Fruit fly (Drosophila melanogaster) whole organism, embryonic: ENCODE results near the gene CG1910.

Experiments
- Abd-B ChIP-seq: fragments of 200-800 bp; sonication (Bioruptor generic); optimal IDR thresholded peaks from 2 replicates; lab custom pipeline; 2018; ENCODE audit warnings: missing biosample characterization, mild to moderate bottlenecking, missing genetic modification characterization, moderate library complexity
- Adf1 ChIP-seq: fragments of 200-800 bp; sonication (Bioruptor generic); IDR thresholded peaks from 2 replicates; pipeline ENCODE4 v1.3.6; 2022; ENCODE audit warnings: missing biosample characterization, missing genetic modification characterization
- CG10147 ChIP-seq: fragments of 200-800 bp; sonication (Bioruptor generic); optimal IDR thresholded peaks from 2 replicates; lab custom pipeline; 2019; ENCODE audit warnings: missing biosample characterization, mild to moderate bottlenecking, missing genetic modification characterization, moderate library complexity
- CG10267 ChIP-seq: fragments of 200-800 bp; sonication (Bioruptor generic); optimal IDR thresholded peaks from 2 replicates; lab custom pipeline; 2018; ENCODE audit warnings: missing biosample characterization, mild to moderate bottlenecking, missing genetic modification characterization, moderate library complexity
- CG10366 ChIP-seq: fragments of 200-800 bp; sonication (Bioruptor generic); IDR thresholded peaks from 2 replicates; pipeline ENCODE4 v1.3.6; 2022; ENCODE audit warnings: missing biosample characterization, missing genetic modification characterization
- CG10543 ChIP-seq: fragments of 200-800 bp; sonication (Bioruptor generic); optimal IDR thresholded peaks from 3 replicates; lab custom pipeline; 2017; ENCODE audit warnings: missing biosample characterization, mild to moderate bottlenecking, missing genetic modification characterization, moderate library complexity
- CG12659 ChIP-seq: fragments of 200-800 bp; sonication (Bioruptor generic); optimal IDR thresholded peaks from 3 replicates; lab custom pipeline; 2017; ENCODE audit warnings: mild to moderate bottlenecking, missing biosample characterization, missing genetic modification reagents, missing genetic modification characterization
- CG14050 ChIP-seq: fragments of 200-800 bp; sonication (Bioruptor generic); IDR thresholded peaks from 3 replicates; pipeline ENCODE4 v1.3.6; 2022; ENCODE audit warnings: missing biosample characterization, missing genetic modification characterization
- CG15601 ChIP-seq: fragments of 200-800 bp; sonication (Bioruptor generic); optimal IDR thresholded peaks from 3 replicates; lab custom pipeline; 2019; ENCODE audit warnings: missing biosample characterization, mild to moderate bottlenecking, missing genetic modification characterization, moderate library complexity
- CG1602 ChIP-seq: fragments of 200-800 bp; sonication (Bioruptor generic); optimal IDR thresholded peaks from 3 replicates; lab custom pipeline; 2016; ENCODE audit warnings: missing biosample characterization, missing genetic modification characterization
- CG16779 ChIP-seq: fragments of 200-800 bp; sonication (Bioruptor generic); IDR thresholded peaks from 2 replicates; pipeline ENCODE4 v1.3.6; 2022; ENCODE audit warnings: missing biosample characterization, missing genetic modification characterization
- CG17186 ChIP-seq: fragments of 200-800 bp; sonication (Bioruptor generic); optimal IDR thresholded peaks from 3 replicates; lab custom pipeline; 2017; ENCODE audit warnings: missing biosample characterization, missing genetic modification reagents, missing genetic modification characterization
- CG17328 ChIP-seq: fragments of 200-800 bp; sonication (Bioruptor generic); IDR thresholded peaks from 2 replicates; pipeline ENCODE4 v1.3.6; 2022; ENCODE audit warnings: missing biosample characterization, missing genetic modification characterization
- CG17361 ChIP-seq: fragments of 200-800 bp; sonication (Bioruptor generic); IDR thresholded peaks from 3 replicates; pipeline ENCODE4 v1.3.6; 2022; ENCODE audit warnings: missing biosample characterization, missing genetic modification characterization
- CG2202 ChIP-seq: fragments of 200-800 bp; sonication (Bioruptor generic); optimal IDR thresholded peaks from 2 replicates; lab custom pipeline; 2018; ENCODE audit warnings: missing biosample characterization, mild to moderate bottlenecking, missing genetic modification characterization
- CG3281 ChIP-seq: fragments of 200-800 bp; sonication (Bioruptor generic); optimal IDR thresholded peaks from 3 replicates; lab custom pipeline; 2017; ENCODE audit warnings: missing biosample characterization, mild to moderate bottlenecking, missing genetic modification characterization
- CG33557 ChIP-seq: fragments of 200-800 bp; sonication (Bioruptor generic); optimal IDR thresholded peaks from 2 replicates; lab custom pipeline; 2019; ENCODE audit warnings: missing biosample characterization, mild to moderate bottlenecking, missing genetic modification characterization, moderate library complexity
- CG3407 ChIP-seq: fragments of 200-800 bp; sonication (Bioruptor generic); optimal IDR thresholded peaks from 2 replicates; lab custom pipeline; 2018; ENCODE audit warnings: missing biosample characterization, mild to moderate bottlenecking, missing genetic modification characterization
- CG3847 ChIP-seq: fragments of 200-800 bp; sonication (Bioruptor generic); IDR thresholded peaks from 2 replicates; pipeline ENCODE4 v1.3.6; 2022; ENCODE audit warnings: missing biosample characterization, missing genetic modification characterization
- CG43689 ChIP-seq: fragments of 200-800 bp; sonication (Bioruptor generic); IDR thresholded peaks from 2 replicates; pipeline ENCODE4 v1.3.6; 2022; ENCODE audit warnings: missing biosample characterization, missing genetic modification characterization
- CG4707 ChIP-seq: fragments of 200-800 bp; sonication (Bioruptor generic); optimal IDR thresholded peaks from 2 replicates; lab custom pipeline; 2018; ENCODE audit warnings: missing biosample characterization, mild to moderate bottlenecking, missing genetic modification characterization, moderate library complexity
- CG4854 ChIP-seq: fragments of 200-800 bp; sonication (Bioruptor generic); optimal IDR thresholded peaks from 2 replicates; lab custom pipeline; 2016; ENCODE audit warnings: missing biosample characterization, missing genetic modification characterization, inconsistent platforms
- CG6683 ChIP-seq: fragments of 200-800 bp; sonication (Bioruptor generic); optimal IDR thresholded peaks from 2 replicates; lab custom pipeline; 2017; ENCODE audit warnings: missing biosample characterization, mild to moderate bottlenecking, missing genetic modification characterization, missing genetic modification reagents
- CG8089 ChIP-seq: fragments of 200-800 bp; sonication (Bioruptor generic); optimal IDR thresholded peaks from 3 replicates; lab custom pipeline; 2016; ENCODE audit warnings: missing biosample characterization, missing genetic modification characterization
- CG9727 ChIP-seq: fragments of 200-800 bp; sonication (Bioruptor generic); optimal IDR thresholded peaks from 3 replicates; lab custom pipeline; 2017; ENCODE audit warnings: missing biosample characterization, mild to moderate bottlenecking, missing genetic modification characterization
- CTCF ChIP-seq: fragments of 200-800 bp; sonication (Bioruptor generic); optimal IDR thresholded peaks from 2 replicates; lab custom pipeline; 2017; ENCODE audit warnings: missing biosample characterization, mild to moderate bottlenecking, missing genetic modification characterization, moderate library complexity
- D19B ChIP-seq: fragments of 200-800 bp; sonication (Bioruptor generic); optimal IDR thresholded peaks from 2 replicates; lab custom pipeline; 2017; ENCODE audit warnings: missing biosample characterization, mild to moderate bottlenecking, missing genetic modification characterization
- Ets65A ChIP-seq: fragments of 200-800 bp; sonication (Bioruptor generic); peaks from one replicate; lab custom pipeline; 2016; ENCODE audit warnings: missing biosample characterization, missing genetic modification characterization
- HLHmδ ChIP-seq: fragments of 200-800 bp; sonication (Bioruptor generic); optimal IDR thresholded peaks from 2 replicates; lab custom pipeline; 2018; ENCODE audit warnings: missing biosample characterization, mild to moderate bottlenecking, missing genetic modification characterization, moderate library complexity
- MTF-1 ChIP-seq: fragments of 200-800 bp; sonication (Bioruptor generic); optimal IDR thresholded peaks from 2 replicates; lab custom pipeline; 2018; ENCODE audit warnings: missing biosample characterization, mild to moderate bottlenecking, missing genetic modification characterization, borderline replicate concordance
- Rx ChIP-seq: fragments of 200-800 bp; sonication (Bioruptor generic); IDR thresholded peaks from 2 replicates; pipeline ENCODE4 v1.3.6; 2022; ENCODE audit warnings: missing biosample characterization, missing genetic modification characterization
- Ssrp ChIP-seq: fragments of 200-800 bp; sonication (Bioruptor generic); optimal IDR thresholded peaks from 2 replicates; lab custom pipeline; 2018; ENCODE audit warnings: missing biosample characterization, mild to moderate bottlenecking, missing genetic modification characterization, moderate library complexity
- ato ChIP-seq: fragments of 200-800 bp; sonication (Bioruptor generic); IDR thresholded peaks from 2 replicates; pipeline ENCODE4 v1.3.6; 2022; ENCODE audit warnings: missing biosample characterization, missing genetic modification characterization; ENCODE audit not compliant: partially characterized antibody
- az2 ChIP-seq: fragments of 200-800 bp; sonication (Bioruptor generic); optimal IDR thresholded peaks from 3 replicates; lab custom pipeline; 2016; ENCODE audit warnings: missing biosample characterization, missing genetic modification characterization
- cg ChIP-seq: fragments of 200-800 bp; sonication (Bioruptor generic); optimal IDR thresholded peaks from 3 replicates; lab custom pipeline; 2019; ENCODE audit warnings: missing biosample characterization, mild to moderate bottlenecking, missing genetic modification characterization, moderate library complexity
- chm ChIP-seq: fragments of 200-800 bp; sonication (Bioruptor generic); IDR thresholded peaks from 2 replicates; pipeline ENCODE4 v1.3.6; 2022; ENCODE audit warnings: missing biosample characterization, missing genetic modification characterization
- croc ChIP-seq: fragments of 200-800 bp; sonication (Bioruptor generic); conservative IDR thresholded peaks from 3 replicates; pipeline ENCODE4 v1.3.6; 2022; ENCODE audit warnings: missing biosample characterization, missing genetic modification characterization
- dmrt99B ChIP-seq: fragments of 200-800 bp; sonication (Bioruptor generic); optimal IDR thresholded peaks from 2 replicates; lab custom pipeline; 2018; ENCODE audit warnings: missing biosample characterization, mild to moderate bottlenecking, missing genetic modification characterization, moderate library complexity
- gcm ChIP-seq: fragments of 200-800 bp; sonication (Bioruptor generic); optimal IDR thresholded peaks from 2 replicates; lab custom pipeline; 2019; ENCODE audit warnings: missing biosample characterization, mild to moderate bottlenecking, missing genetic modification characterization, moderate library complexity
- hth ChIP-seq: fragments of >200 bp; optimal IDR thresholded peaks from 2 replicates; lab custom pipeline; 2017; ENCODE audit warnings: inconsistent platforms
- inv ChIP-seq: fragments of 200-800 bp; sonication (Bioruptor generic); IDR thresholded peaks from 2 replicates; pipeline ENCODE4 v1.3.6; 2022; ENCODE audit warnings: missing biosample characterization, missing genetic modification characterization; ENCODE audit not compliant: partially characterized antibody
- jigr1 ChIP-seq: fragments of 200-800 bp; sonication (Bioruptor generic); IDR thresholded peaks from 3 replicates; pipeline ENCODE4 v1.3.6; 2022; ENCODE audit warnings: missing biosample characterization, missing genetic modification characterization
- oc ChIP-seq: fragments of 200-800 bp; sonication (Bioruptor generic); optimal IDR thresholded peaks from 2 replicates; lab custom pipeline; 2018; ENCODE audit warnings: missing biosample characterization, mild to moderate bottlenecking, missing genetic modification characterization, moderate library complexity
- onecut ChIP-seq: fragments of 200-800 bp; sonication (Bioruptor generic); IDR thresholded peaks from 2 replicates; pipeline ENCODE4 v1.3.6; 2022; ENCODE audit warnings: missing biosample characterization, missing genetic modification characterization
- pnt ChIP-seq: fragments of 200-800 bp; sonication (Bioruptor generic); optimal IDR thresholded peaks from 3 replicates; lab custom pipeline; 2016; ENCODE audit warnings: missing biosample characterization, missing genetic modification characterization
- rib ChIP-seq: fragments of 200-800 bp; sonication (Bioruptor generic); IDR thresholded peaks from 2 replicates; pipeline ENCODE4 v1.3.6; 2022; ENCODE audit warnings: missing biosample characterization, missing genetic modification characterization
- ro ChIP-seq: fragments of 200-800 bp; sonication (Bioruptor generic); IDR thresholded peaks from 2 replicates; pipeline ENCODE4 v1.3.6; 2022; ENCODE audit warnings: missing biosample characterization, missing genetic modification characterization
- shn ChIP-seq: fragments of 200-800 bp; sonication (Bioruptor generic); optimal IDR thresholded peaks from 3 replicates; lab custom pipeline; 2016; ENCODE audit warnings: missing biosample characterization, missing genetic modification characterization
- sima ChIP-seq: fragments of 200-800 bp; sonication (Bioruptor generic); optimal IDR thresholded peaks from 2 replicates; lab custom pipeline; 2016; ENCODE audit warnings: missing biosample characterization, missing genetic modification characterization
- tna ChIP-seq: fragments of 200-800 bp; sonication (Bioruptor generic); IDR thresholded peaks from 2 replicates; pipeline ENCODE4 v1.3.6; 2022; ENCODE audit warnings: missing biosample characterization, missing genetic modification characterization; ENCODE audit not compliant: partially characterized antibody
- tx ChIP-seq: fragments of 200-800 bp; sonication (Bioruptor generic); optimal IDR thresholded peaks from 2 replicates; lab custom pipeline; 2016; ENCODE audit warnings: missing biosample characterization, missing genetic modification characterization
- zen ChIP-seq: fragments of 200-800 bp; sonication (Bioruptor generic); optimal IDR thresholded peaks from 3 replicates; lab custom pipeline; 2018; ENCODE audit warnings: missing biosample characterization, mild to moderate bottlenecking, missing genetic modification characterization, moderate library complexity

The CG1910 gene

dm6 chr3R:31712585-31712984 lies 34.9 kb upstream of the CG1910 start (continued):
- TF ChIP-seq CG2202 (tag; lab: Kevin White, UChicago), result peak; percentile 26
- no peak for TF ChIP-seq ato
- peak; percentile 20 for TF ChIP-seq CG33557 (GFP tag; lab: Kevin White, UChicago)
- no peak for TF ChIP-seq chm (GFP tag; lab: Robert Waterston, UW)
- TF ChIP-seq onecut (GFP tag; lab: Robert Waterston, UW), result 0 out of 2 replicates have a peak, but pooled peaks have one; percentile 4
- no peak for TF ChIP-seq croc
- peak; percentile 30; the same call in 1 of the 2 replicates for TF ChIP-seq CG17328
- TF ChIP-seq dmrt99B (tag; lab: Kevin White, UChicago), result peak; percentile 17
- TF ChIP-seq gcm, result no peak
- no peak for TF ChIP-seq D19B (GFP tag; lab: Kevin White, UChicago)
- TF ChIP-seq az2 (GFP tag; lab: Kevin White, UChicago), result peak; percentile 10
- TF ChIP-seq CG8089 (GFP tag; lab: Kevin White, UChicago), result no peak
- TF ChIP-seq CG17186, result no peak
- no peak for TF ChIP-seq MTF-1 (GFP tag; lab: Kevin White, UChicago)
- TF ChIP-seq Adf1 (GFP tag; lab: Robert Waterston, UW), result no peak
- no peak for TF ChIP-seq cg (GFP tag; lab: Kevin White, UChicago)
- no peak for TF ChIP-seq CG4854
- TF ChIP-seq CG4707, result no peak
- TF ChIP-seq sima (GFP tag; lab: Kevin White, UChicago), result no peak
- no peak for TF ChIP-seq pnt (GFP tag; lab: Kevin White, UChicago)
- TF ChIP-seq Ets65A (GFP tag; lab: Kevin White, UChicago), result peak; percentile 55
- TF ChIP-seq CG3281 (GFP tag; lab: Kevin White, UChicago), result no peak
- peak; percentile 52 for TF ChIP-seq CG15601 (tag; lab: Kevin White, UChicago)
- no peak for TF ChIP-seq ro (GFP tag; lab: Robert Waterston, UW)
- no peak for TF ChIP-seq CG3407
- TF ChIP-seq Abd-B (GFP tag; lab: Kevin White, UChicago), result no peak
- no peak for TF ChIP-seq CG16779 (GFP tag; lab: Robert Waterston, UW)
- no peak for TF ChIP-seq CG6683 (GFP tag; lab: Kevin White, UChicago)
- no peak for TF ChIP-seq tx
- TF ChIP-seq rib (GFP tag; lab: Robert Waterston, UW), result no peak
- TF ChIP-seq hth (lab: Kevin White, UChicago), result no peak
- no peak for TF ChIP-seq jigr1 (GFP tag; lab: Robert Waterston, UW)
- TF ChIP-seq shn, result peak; percentile 7
- TF ChIP-seq CG43689 (GFP tag; lab: Robert Waterston, UW), result no peak
- TF ChIP-seq CG1602 (GFP tag; lab: Kevin White, UChicago), result no peak
- no peak for TF ChIP-seq CG10366 (GFP tag; lab: Robert Waterston, UW)
- TF ChIP-seq tna (GFP tag; lab: Robert Waterston, UW), result no peak
- TF ChIP-seq CG9727 (GFP tag; lab: Kevin White, UChicago), result no peak
- no peak for TF ChIP-seq CG14050 (GFP tag; lab: Robert Waterston, UW)
- TF ChIP-seq CG17361, result peak; percentile 44; the same call in 1 of the 3 replicates
- no peak for TF ChIP-seq HLHmδ (GFP tag; lab: Kevin White, UChicago)
- TF ChIP-seq inv (GFP tag; lab: Robert Waterston, UW), result no peak
- TF ChIP-seq CG10267 (tag; lab: Kevin White, UChicago), result peak; percentile 1
- TF ChIP-seq CG12659 (GFP tag; lab: Kevin White, UChicago), result no peak
- TF ChIP-seq CTCF (GFP tag; lab: Kevin White, UChicago), result no peak
- no peak for TF ChIP-seq CG3847
- TF ChIP-seq oc (tag; lab: Kevin White, UChicago), result no peak
- TF ChIP-seq Ssrp, result peak; percentile 13
- TF ChIP-seq zen (tag; lab: Kevin White, UChicago), result no peak
- TF ChIP-seq Rx (GFP tag; lab: Robert Waterston, UW), result no peak
- TF ChIP-seq CG10147 (GFP tag; lab: Kevin White, UChicago), result no peak
- TF ChIP-seq CG10543, result no peak
